Worm (Caenorhabditis elegans) whole organism, L4 larva: ENCODE data around the gene F56D2.3.

ENCODE experiments used
- F10B5.3 ChIP-seq: sonication (generic microtip); optimal IDR thresholded peaks from 2 replicates; lab custom pipeline; 2016; ENCODE audit warnings: mild to moderate bottlenecking, missing genetic modification characterization, missing compliant biosample characterization
- F44E2.7 ChIP-seq: fragments of 200-800 bp; sonication (Bioruptor generic); IDR thresholded peaks from 2 replicates; pipeline ENCODE4 v2.1.2; 2022; ENCODE audit warnings: missing genetic modification characterization, missing compliant biosample characterization
- Y105C5A.15 ChIP-seq: fragments of 200-800 bp; sonication (Bioruptor generic); IDR thresholded peaks from 2 replicates; pipeline ENCODE4 v1.3.6; 2022; ENCODE audit warnings: missing genetic modification characterization, missing compliant biosample characterization
- Y75B8A.6 ChIP-seq: fragments of 200-800 bp; sonication (Bioruptor generic); IDR thresholded peaks from 2 replicates; pipeline ENCODE4 v1.3.6; 2022; ENCODE audit warnings: missing genetic modification reagents, missing genetic modification characterization, missing compliant biosample characterization
- ceh-20 ChIP-seq: fragments of 200-800 bp; sonication (Bioruptor generic); IDR thresholded peaks from 2 replicates; pipeline ENCODE4 v1.3.6; 2022; ENCODE audit warnings: missing genetic modification reagents, missing genetic modification characterization, missing compliant biosample characterization
- ceh-28 ChIP-seq: fragments of 150-350 bp; optimal IDR thresholded peaks from 2 replicates; lab custom pipeline; 2014; ENCODE audit warnings: missing biosample characterization, missing genetic modification reagents, missing genetic modification characterization
- ceh-32 ChIP-seq: sonication (generic microtip); optimal IDR thresholded peaks from 2 replicates; lab custom pipeline; 2016; ENCODE audit warnings: mild to moderate bottlenecking, missing genetic modification characterization, missing compliant biosample characterization; ENCODE audit not compliant: poor library complexity
- ceh-44 ChIP-seq: fragments of 200-800 bp; sonication (Bioruptor generic); IDR thresholded peaks from 2 replicates; pipeline ENCODE4 v1.3.6; 2022; ENCODE audit warnings: missing genetic modification reagents, missing genetic modification characterization, missing compliant biosample characterization
- ctbp-1 ChIP-seq: fragments of 200-800 bp; sonication (Bioruptor generic); IDR thresholded peaks from 2 replicates; pipeline ENCODE4 v1.3.6; 2022; ENCODE audit warnings: missing genetic modification reagents, missing genetic modification characterization, missing compliant biosample characterization
- dmd-6 ChIP-seq: fragments of 200-800 bp; sonication (Bioruptor generic); IDR thresholded peaks from 2 replicates; pipeline ENCODE4 v1.3.6; 2022; ENCODE audit warnings: missing genetic modification reagents, missing genetic modification characterization, missing compliant biosample characterization
- dpl-1 ChIP-seq: fragments of 150-350 bp; optimal IDR thresholded peaks from 2 replicates; lab custom pipeline; 2014; ENCODE audit warnings: missing biosample characterization, missing genetic modification reagents, missing genetic modification characterization
- duxl-1 ChIP-seq: sonication (generic microtip); optimal IDR thresholded peaks from 2 replicates; lab custom pipeline; 2016; ENCODE audit warnings: mild to moderate bottlenecking, missing genetic modification characterization, moderate library complexity, missing compliant biosample characterization; ENCODE audit not compliant: poor library complexity
- dve-1 ChIP-seq: sonication (generic microtip); optimal IDR thresholded peaks from 2 replicates; lab custom pipeline; 2017; ENCODE audit warnings: antibody characterized with exemption, mild to moderate bottlenecking, missing genetic modification characterization, missing compliant biosample characterization; ENCODE audit not compliant: insufficient read depth
- fkh-10 ChIP-seq: fragments of 150-350 bp; optimal IDR thresholded peaks from 2 replicates; lab custom pipeline; 2014; ENCODE audit warnings: missing biosample characterization, missing genetic modification reagents, missing genetic modification characterization
- gei-8 ChIP-seq: fragments of 200-800 bp; sonication (Bioruptor generic); optimal IDR thresholded peaks from 2 replicates; lab custom pipeline; 2018; ENCODE audit warnings: mild to moderate bottlenecking, missing genetic modification characterization, missing compliant biosample characterization
- hlh-11 ChIP-seq: fragments of 200-800 bp; sonication (Bioruptor generic); optimal IDR thresholded peaks from 2 replicates; lab custom pipeline; 2018; ENCODE audit warnings: mild to moderate bottlenecking, missing genetic modification characterization, missing compliant biosample characterization
- hlh-30 ChIP-seq: sonication (generic microtip); optimal IDR thresholded peaks from 2 replicates; lab custom pipeline; 2017; ENCODE audit warnings: antibody characterized with exemption, mild to moderate bottlenecking, missing genetic modification characterization, missing compliant biosample characterization; ENCODE audit not compliant: insufficient read depth
- lin-1 ChIP-seq: fragments of 200-800 bp; sonication (Bioruptor generic); IDR thresholded peaks from 2 replicates; pipeline ENCODE4 v1.3.6; 2022; ENCODE audit warnings: missing genetic modification reagents, missing genetic modification characterization, missing compliant biosample characterization
- lin-13 ChIP-seq: fragments of 150-350 bp; optimal IDR thresholded peaks from 2 replicates; lab custom pipeline; 2014; ENCODE audit warnings: missing biosample characterization, missing genetic modification reagents, missing genetic modification characterization
- lin-15B ChIP-seq: fragments of 150-350 bp; sonication (generic microtip); optimal IDR thresholded peaks from 3 replicates; lab custom pipeline; 2014; ENCODE audit warnings: missing biosample characterization, missing genetic modification characterization
- lin-38 ChIP-seq: fragments of 200-800 bp; sonication (Bioruptor generic); IDR thresholded peaks from 2 replicates; pipeline ENCODE4 v1.3.6; 2022; ENCODE audit warnings: missing genetic modification reagents, missing genetic modification characterization, missing compliant biosample characterization
- lin-39 ChIP-seq: fragments of 150-350 bp; optimal IDR thresholded peaks from 2 replicates; lab custom pipeline; 2014; ENCODE audit warnings: missing biosample characterization, missing genetic modification reagents, missing genetic modification characterization
- madf-5 ChIP-seq, 2 experiments: fragments of 200-800 bp; sonication (Bioruptor generic); IDR thresholded peaks; 2 replicates each; pipeline ENCODE4 v1.3.6; 2022; ENCODE audit warnings: missing compliant biosample characterization in 2 of 2, missing genetic modification characterization in 2 of 2
- madf-9 ChIP-seq: fragments of 200-800 bp; sonication (Bioruptor generic); conservative IDR thresholded peaks from 2 replicates; pipeline ENCODE4 v1.3.6; 2022; ENCODE audit warnings: missing genetic modification reagents, missing genetic modification characterization, missing compliant biosample characterization
- mdl-1 ChIP-seq, 2 experiments: fragments of 150-350 bp in 1 of 2; sonication (generic microtip) in 1 of 2; optimal IDR thresholded peaks; 2 replicates each; lab custom pipeline; 2014 to 2017; ENCODE audit warnings: missing biosample characterization in 2 of 2, missing genetic modification characterization in 2 of 2
- mdt-29 ChIP-seq: fragments of 200-800 bp; sonication (Bioruptor generic); IDR thresholded peaks from 2 replicates; pipeline ENCODE4 v1.3.6; 2022; ENCODE audit warnings: missing genetic modification reagents, missing genetic modification characterization, missing compliant biosample characterization
- mep-1 ChIP-seq: fragments of 150-350 bp; sonication (generic microtip); optimal IDR thresholded peaks from 3 replicates; lab custom pipeline; 2014; ENCODE audit warnings: missing biosample characterization, missing genetic modification characterization
- mes-2 ChIP-seq: sonication (generic microtip); optimal IDR thresholded peaks from 2 replicates; lab custom pipeline; 2016; ENCODE audit warnings: missing genotype, mild to moderate bottlenecking, missing genetic modification characterization, missing compliant biosample characterization; ENCODE audit not compliant: poor library complexity, severe bottlenecking
- mxl-2 ChIP-seq: fragments of 200-800 bp; sonication (Bioruptor generic); conservative IDR thresholded peaks from 2 replicates; pipeline ENCODE4 v1.3.6; 2022; ENCODE audit warnings: missing genetic modification reagents, missing genetic modification characterization, missing compliant biosample characterization
- mxl-3 ChIP-seq: fragments of 200-800 bp; sonication (Bioruptor generic); optimal IDR thresholded peaks from 2 replicates; lab custom pipeline; 2018; ENCODE audit warnings: mild to moderate bottlenecking, missing genetic modification characterization, missing compliant biosample characterization
- nhr-102 ChIP-seq: sonication (generic microtip); optimal IDR thresholded peaks from 2 replicates; lab custom pipeline; 2016; ENCODE audit warnings: mild to moderate bottlenecking, missing genetic modification characterization, moderate library complexity, missing compliant biosample characterization
- nhr-111 ChIP-seq: fragments of 200-800 bp; sonication (Bioruptor generic); optimal IDR thresholded peaks from 2 replicates; lab custom pipeline; 2018; ENCODE audit warnings: mild to moderate bottlenecking, missing genetic modification characterization, missing compliant biosample characterization
- nhr-28 ChIP-seq: fragments of 150-350 bp; optimal IDR thresholded peaks from 2 replicates; lab custom pipeline; 2014; ENCODE audit warnings: missing biosample characterization, missing genetic modification characterization
- nhr-42 ChIP-seq: fragments of 200-800 bp; sonication (Bioruptor generic); IDR thresholded peaks from 2 replicates; pipeline ENCODE4 v1.3.6; 2022; ENCODE audit warnings: missing genetic modification characterization, missing compliant biosample characterization
- nhr-48 ChIP-seq: sonication (generic microtip); optimal IDR thresholded peaks from 2 replicates; lab custom pipeline; 2016; ENCODE audit warnings: mild to moderate bottlenecking, missing genetic modification characterization, missing compliant biosample characterization
- nhr-77 ChIP-seq: fragments of 150-350 bp; optimal IDR thresholded peaks from 2 replicates; lab custom pipeline; 2014; ENCODE audit warnings: missing biosample characterization, missing genetic modification characterization
- pha-4 ChIP-seq, 2 experiments: fragments of 150-350 bp in 1 of 2; fragments of 200-800 bp in 1 of 2; sonication (Bioruptor generic) in 1 of 2; IDR thresholded peaks in 1 of 2; optimal IDR thresholded peaks in 1 of 2; 2 replicates each; pipeline versions ENCODE4 v1.3.6 to Lab custom; 2014 to 2022; ENCODE audit warnings: missing genetic modification characterization in 2 of 2, missing genetic modification reagents in 2 of 2, missing biosample characterization in 1 of 2, missing compliant biosample characterization in 1 of 2
- php-3 ChIP-seq: fragments of 200-800 bp; sonication (Bioruptor generic); IDR thresholded peaks from 2 replicates; pipeline ENCODE4 v1.3.6; 2022; ENCODE audit warnings: missing genetic modification reagents, missing genetic modification characterization, missing compliant biosample characterization
- saeg-2 ChIP-seq: fragments of 200-800 bp; sonication (Bioruptor generic); IDR thresholded peaks from 2 replicates; pipeline ENCODE4 v1.3.6; 2022; ENCODE audit warnings: missing genetic modification reagents, missing genetic modification characterization, missing compliant biosample characterization
- skn-1 ChIP-seq: fragments of 150-350 bp; optimal IDR thresholded peaks from 2 replicates; lab custom pipeline; 2014; ENCODE audit warnings: missing biosample characterization, missing genetic modification characterization
- spr-3 ChIP-seq: fragments of 200-800 bp; sonication (Bioruptor generic); optimal IDR thresholded peaks from 2 replicates; lab custom pipeline; 2018; ENCODE audit warnings: mild to moderate bottlenecking, missing genetic modification characterization, missing compliant biosample characterization
- tra-1 ChIP-seq: fragments of 200-800 bp; sonication (Bioruptor generic); IDR thresholded peaks from 2 replicates; pipeline ENCODE4 v1.3.6; 2022; ENCODE audit warnings: missing genetic modification reagents, missing genetic modification characterization, missing compliant biosample characterization
- unc-130 ChIP-seq: sonication (generic microtip); optimal IDR thresholded peaks from 2 replicates; lab custom pipeline; 2016; ENCODE audit warnings: missing genetic modification reagents, missing genetic modification characterization, missing compliant biosample characterization
- unc-39 ChIP-seq: sonication (generic microtip); optimal IDR thresholded peaks from 2 replicates; lab custom pipeline; 2017; ENCODE audit warnings: missing biosample characterization, missing genetic modification characterization
- vab-7 ChIP-seq: fragments of 200-800 bp; sonication (Bioruptor generic); IDR thresholded peaks from 2 replicates; pipeline ENCODE4 v1.3.6; 2022; ENCODE audit warnings: missing genetic modification reagents, missing genetic modification characterization, missing compliant biosample characterization

F56D2.3 gene

ce11 chrIII:5552072-5552667, 32.6 kb upstream of the F56D2.3 start, which contains the start of gene F09F7.6 (continued):
- TF ChIP-seq lin-38 (GFP tag; lab: Robert Waterston, UW) (no peak), Y105C5A.15 (GFP tag; lab: Robert Waterston, UW) (no peak), lin-15B (no peak), unc-39 (tag; lab: Kevin White, UChicago) (no peak)

DNA sequence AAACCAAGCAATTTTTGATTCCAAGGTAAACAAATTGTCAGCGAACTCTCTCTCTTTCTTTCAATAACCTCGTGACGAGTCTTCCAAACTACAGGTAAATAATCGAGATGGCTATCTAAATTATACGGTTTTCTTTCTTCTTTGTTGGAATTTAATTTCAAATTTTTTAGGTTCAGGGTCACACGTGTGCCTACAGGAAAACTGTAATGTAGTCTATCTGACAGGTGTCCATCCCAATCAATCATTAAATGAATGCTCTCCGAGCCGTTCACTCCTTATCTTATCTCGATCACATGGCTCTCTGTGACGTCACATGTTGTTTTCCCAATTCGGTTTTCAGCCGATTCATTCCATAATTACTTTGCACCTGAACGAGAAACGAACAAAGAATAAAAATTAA, 31.6 kb upstream of the F56D2.3 start:
- no peak for TF ChIP-seq gei-8 (GFP tag; lab: Kevin White, UChicago)
- no peak for TF ChIP-seq ceh-28 (tag; lab: Kevin White, UChicago)
- no peak for TF ChIP-seq ceh-44 (GFP tag; lab: Robert Waterston, UW)
- TF ChIP-seq pha-4 (GFP tag; IDR thresholded peaks at IDR 0.05; lab: Robert Waterston, UW): 0 out of 2 replicates have a peak, but pooled peaks have one; percentile 23
- no peak for TF ChIP-seq pha-4 (tag; optimal IDR thresholded peaks at IDR 0.05; lab: Kevin White, UChicago)
- peak; percentile 84 for TF ChIP-seq php-3 (GFP tag; lab: Robert Waterston, UW)
- TF ChIP-seq Y75B8A.6: 0 out of 2 replicates have a peak, but pooled peaks have one; percentile 42
- TF ChIP-seq mes-2: peak; percentile 16
- no peak for TF ChIP-seq nhr-111 (GFP tag; lab: Kevin White, UChicago)
- peak; percentile 31; the same call in 1 of the 2 replicates for TF ChIP-seq ceh-20
- peak; percentile 70 for TF ChIP-seq nhr-28 (tag; lab: Kevin White, UChicago)
- TF ChIP-seq mdl-1 (tag; optimal IDR thresholded peaks at IDR 0.05; lab: Kevin White, UChicago): peak in 1 of 2 experiments; percentile 5
- TF ChIP-seq dpl-1 (GFP tag; lab: Kevin White, UChicago): no peak
- no peak for TF ChIP-seq Y105C5A.15 (GFP tag; lab: Robert Waterston, UW)
- peak; percentile 80; the same call in 1 of the 2 replicates for TF ChIP-seq mdt-29
- no peak for TF ChIP-seq unc-130 (GFP tag; lab: Kevin White, UChicago)
- TF ChIP-seq dve-1 (tag; lab: Kevin White, UChicago): peak; percentile 93
- TF ChIP-seq nhr-42 (GFP tag; lab: Robert Waterston, UW): 0 out of 2 replicates have a peak, but pooled peaks have one; percentile 13
- TF ChIP-seq ceh-32 (tag; lab: Kevin White, UChicago): no peak
- TF ChIP-seq spr-3 (GFP tag; lab: Kevin White, UChicago): no peak
- TF ChIP-seq hlh-11 (tag; lab: Kevin White, UChicago): peak; percentile 77
- TF ChIP-seq F10B5.3 (tag; lab: Kevin White, UChicago): no peak
- TF ChIP-seq nhr-102 (tag; lab: Kevin White, UChicago): peak; percentile 64
- peak; percentile 44 for TF ChIP-seq hlh-30 (tag; lab: Kevin White, UChicago)
- TF ChIP-seq duxl-1 (tag; lab: Kevin White, UChicago): no peak
- TF ChIP-seq lin-15B: no peak
- TF ChIP-seq skn-1 (tag; lab: Kevin White, UChicago): no peak
- TF ChIP-seq fkh-10 (GFP tag; lab: Kevin White, UChicago): no peak
- no peak for TF ChIP-seq lin-13 (GFP tag; lab: Kevin White, UChicago)
- peak; percentile 55 for TF ChIP-seq nhr-77 (tag; lab: Kevin White, UChicago)
- peak; percentile 28; the same call in 1 of the 2 replicates for TF ChIP-seq lin-38 (GFP tag; lab: Robert Waterston, UW)
- no peak for TF ChIP-seq saeg-2 (GFP tag; lab: Robert Waterston, UW)
- peak; percentile 89 for TF ChIP-seq dmd-6
- peak; percentile 71; the same call in 1 of the 2 replicates for TF ChIP-seq lin-1 (GFP tag; lab: Robert Waterston, UW)
- TF ChIP-seq F44E2.7 (GFP tag; lab: Robert Waterston, UW): no peak
- no peak for TF ChIP-seq mxl-3 (GFP tag; lab: Kevin White, UChicago)
- no peak for TF ChIP-seq madf-5 (GFP tag; IDR thresholded peaks at IDR 0.05; lab: Robert Waterston, UW)
- TF ChIP-seq tra-1 (GFP tag; lab: Robert Waterston, UW): peak; percentile 72
- TF ChIP-seq nhr-48 (tag; lab: Kevin White, UChicago): peak; percentile 27
- no peak for TF ChIP-seq lin-39 (tag; lab: Kevin White, UChicago)
- TF ChIP-seq madf-9 (GFP tag; lab: Robert Waterston, UW): no peak
- no peak for TF ChIP-seq vab-7 (GFP tag; lab: Robert Waterston, UW)
- no peak for TF ChIP-seq unc-39 (tag; lab: Kevin White, UChicago)
- TF ChIP-seq ctbp-1 (GFP tag; lab: Robert Waterston, UW): no peak
- TF ChIP-seq mep-1: peak; percentile 40
- no peak for TF ChIP-seq mxl-2 (GFP tag; lab: Robert Waterston, UW)
